Worm (Caenorhabditis elegans) whole organism, L2 larva: ENCODE data around the gene C09B8.3.

Experiments used
- R02D3.7 ChIP-seq: fragments of 150-350 bp; optimal IDR thresholded peaks from 2 replicates; lab custom pipeline; 2014; ENCODE audit warnings: missing biosample characterization, missing genetic modification characterization
- aly-2 ChIP-seq: fragments of 150-350 bp; optimal IDR thresholded peaks from 2 replicates; lab custom pipeline; 2014; ENCODE audit warnings: missing biosample characterization, missing genetic modification characterization
- ama-1 ChIP-seq: fragments of 150-350 bp; optimal IDR thresholded peaks from 2 replicates; lab custom pipeline; 2018; ENCODE audit warnings: inconsistent platforms
- snpc-4 ChIP-seq: fragments of 150-350 bp; optimal IDR thresholded peaks from 2 replicates; lab custom pipeline; 2014; ENCODE audit warnings: missing biosample characterization, missing genetic modification characterization

DNA sequence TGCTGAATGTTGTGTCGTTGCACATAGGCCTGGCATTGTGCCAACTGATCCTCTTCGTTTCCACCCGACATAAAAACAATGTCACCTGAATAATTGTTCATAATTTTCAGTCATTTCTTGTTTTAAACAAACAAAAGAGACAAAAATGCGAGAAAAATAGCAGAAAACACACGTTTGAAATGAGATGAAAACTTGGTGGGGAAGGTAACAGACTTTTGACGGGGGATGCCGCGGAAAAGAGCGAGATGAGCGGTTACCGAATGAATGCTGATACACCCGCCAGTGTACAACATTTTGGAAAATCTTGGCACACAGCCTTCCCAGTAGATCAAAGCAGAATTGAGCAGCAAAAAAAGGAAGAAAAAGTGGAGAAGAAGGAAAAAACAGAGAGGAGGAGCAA, 32.7 kb downstream of the C09B8.3 start, which contains the start of gene kin-2:
- TF ChIP-seq aly-2 (no peak), snpc-4 (tag; lab: Kevin White, UChicago) (no peak), R02D3.7 (tag; lab: Kevin White, UChicago) (no peak), ama-1 (no peak)
